Worm (Caenorhabditis elegans) whole organism, L4 larva: ENCODE results near the gene degl-1.

Experiments used
- ZK546.5 ChIP-seq, 2 experiments: sonication (generic microtip); optimal IDR thresholded peaks; 2 replicates each; lab custom pipeline; 2017; ENCODE audit warnings: missing biosample characterization in 2 of 2, missing genetic modification characterization in 2 of 2
- ceh-82 ChIP-seq: sonication (generic microtip); optimal IDR thresholded peaks from 2 replicates; lab custom pipeline; 2017; ENCODE audit warnings: missing biosample characterization, missing genetic modification characterization
- egl-27 ChIP-seq: sonication (generic microtip); optimal IDR thresholded peaks from 3 replicates; lab custom pipeline; 2017; ENCODE audit warnings: missing biosample characterization, missing genetic modification reagents, missing genetic modification characterization
- lin-13 ChIP-seq: fragments of 150-350 bp; optimal IDR thresholded peaks from 2 replicates; lab custom pipeline; 2014; ENCODE audit warnings: missing biosample characterization, missing genetic modification reagents, missing genetic modification characterization
- lin-15B ChIP-seq: fragments of 150-350 bp; sonication (generic microtip); optimal IDR thresholded peaks from 3 replicates; lab custom pipeline; 2014; ENCODE audit warnings: missing biosample characterization, missing genetic modification characterization
- madf-9 ChIP-seq: fragments of 200-800 bp; sonication (Bioruptor generic); conservative IDR thresholded peaks from 2 replicates; pipeline ENCODE4 v1.3.6; 2022; ENCODE audit warnings: missing genetic modification reagents, missing genetic modification characterization, missing compliant biosample characterization
- mxl-3 ChIP-seq: fragments of 200-800 bp; sonication (Bioruptor generic); optimal IDR thresholded peaks from 2 replicates; lab custom pipeline; 2018; ENCODE audit warnings: mild to moderate bottlenecking, missing genetic modification characterization, missing compliant biosample characterization
- nhr-237 ChIP-seq: sonication (generic microtip); optimal IDR thresholded peaks from 2 replicates; lab custom pipeline; 2017; ENCODE audit warnings: missing biosample characterization, missing genetic modification characterization
- nhr-28 ChIP-seq: fragments of 150-350 bp; optimal IDR thresholded peaks from 2 replicates; lab custom pipeline; 2014; ENCODE audit warnings: missing biosample characterization, missing genetic modification characterization
- php-3 ChIP-seq: fragments of 200-800 bp; sonication (Bioruptor generic); IDR thresholded peaks from 2 replicates; pipeline ENCODE4 v1.3.6; 2022; ENCODE audit warnings: missing genetic modification reagents, missing genetic modification characterization, missing compliant biosample characterization
- unc-130 ChIP-seq: sonication (generic microtip); optimal IDR thresholded peaks from 2 replicates; lab custom pipeline; 2016; ENCODE audit warnings: missing genetic modification reagents, missing genetic modification characterization, missing compliant biosample characterization

ce11 chrIV:14773280-14774071 lies 2.3 kb upstream of the degl-1 start, which contains the start of gene Y57G11C.36:
- TF ChIP-seq nhr-237 (tag; lab: Kevin White, UChicago) (no peak), unc-130 (GFP tag; lab: Kevin White, UChicago) (no peak), lin-15B (tag; lab: Kevin White, UChicago) (no peak), ZK546.5 (tag; optimal IDR thresholded peaks at IDR 0.05; lab: Kevin White, UChicago) (no peak), ceh-82 (tag; lab: Kevin White, UChicago) (no peak), nhr-28 (tag; lab: Kevin White, UChicago) (no peak), madf-9 (no peak), egl-27 (no peak), php-3 (GFP tag; lab: Robert Waterston, UW) (no peak), mxl-3 (GFP tag; lab: Kevin White, UChicago) (no peak), lin-13 (GFP tag; lab: Kevin White, UChicago) (no peak)
